Fruit fly (Drosophila melanogaster): Measurements from ENCODE around the gene PolE1.

The PolE1 gene

dm6 chr3R:23335577-23335976, 12.4 kb upstream of the PolE1 start (continued):
- TF ChIP-seq CG17912 (GFP tag; optimal IDR thresholded peaks at IDR 0.05) (no peak), CG10462 (GFP tag; optimal IDR thresholded peaks at IDR 0.05) (peak; percentile 8), CG3995 (GFP tag; optimal IDR thresholded peaks at IDR 0.05) (peak; percentile 16), chinmo (GFP tag; IDR thresholded peaks at IDR 0.05; ENCODE audit: partially characterized antibody) (no peak), CrebB (tag; optimal IDR thresholded peaks at IDR 0.05) (peak; percentile 20), Mad (GFP tag; optimal IDR thresholded peaks at IDR 0.05) (no peak), CG10147 (GFP tag; optimal IDR thresholded peaks at IDR 0.05) (peak; percentile 92), D19B (GFP tag; optimal IDR thresholded peaks at IDR 0.05) (peak; percentile 75), dmrt11E (tag; optimal IDR thresholded peaks at IDR 0.05) (peak; percentile 43), CG4424 (GFP tag; optimal IDR thresholded peaks at IDR 0.05) (peak; percentile 71), CG7928 (GFP tag; optimal IDR thresholded peaks at IDR 0.05) (peak; percentile 66), Oaz (GFP tag; IDR thresholded peaks at IDR 0.05) (no peak), CG18599 (GFP tag; optimal IDR thresholded peaks at IDR 0.05) (peak; percentile 94), Oli (tag; optimal IDR thresholded peaks at IDR 0.05) (peak; percentile 80), CG12236 (GFP tag; optimal IDR thresholded peaks at IDR 0.05) (no peak), tgo (GFP tag; IDR thresholded peaks at IDR 0.05) (peak; percentile 37; the same call in 1 of the 3 replicates), CG17568 (GFP tag; optimal IDR thresholded peaks at IDR 0.05) (peak; percentile 18), zen (tag; optimal IDR thresholded peaks at IDR 0.05) (peak; percentile 14), dmrt99B (tag; optimal IDR thresholded peaks at IDR 0.05) (peak; percentile 72), CG10267 (tag; optimal IDR thresholded peaks at IDR 0.05) (peak; percentile 70), CG14441 (GFP tag; IDR thresholded peaks at IDR 0.05) (peak; percentile 25; the same call in 1 of the 2 replicates), ato (GFP tag; IDR thresholded peaks at IDR 0.05; ENCODE audit: partially characterized antibody) (no peak), CG12071 (GFP tag; optimal IDR thresholded peaks at IDR 0.05) (peak; percentile 54), CG14050 (GFP tag; IDR thresholded peaks at IDR 0.05) (peak; percentile 35; the same call in 2 of the 3 replicates), lov (optimal IDR thresholded peaks at IDR 0.05) (no peak), lov (GFP tag; IDR thresholded peaks at IDR 0.05) (no peak), D19A (tag; optimal IDR thresholded peaks at IDR 0.05) (peak; percentile 71), Hand (GFP tag; optimal IDR thresholded peaks at IDR 0.05) (peak; percentile 86), Meics (GFP tag; optimal IDR thresholded peaks at IDR 0.05) (peak; percentile 94), sisA (GFP tag; IDR thresholded peaks at IDR 0.05) (peak; percentile 39), CG10654 (GFP tag; optimal IDR thresholded peaks at IDR 0.05) (peak; percentile 64), CG31441 (GFP tag; IDR thresholded peaks at IDR 0.05) (peak; percentile 58; the same call in 1 of the 2 replicates), ro (GFP tag; IDR thresholded peaks at IDR 0.05) (no peak), org-1 (GFP tag; optimal IDR thresholded peaks at IDR 0.05) (peak; percentile 60), Drgx (GFP tag; IDR thresholded peaks at IDR 0.05) (peak; percentile 51), Max (GFP tag; optimal IDR thresholded peaks at IDR 0.05) (peak; percentile 76), Ets65A (GFP tag) (peak; percentile 75), jing (GFP tag; optimal IDR thresholded peaks at IDR 0.05) (no peak), CG32767 (GFP tag; IDR thresholded peaks at IDR 0.05) (peak; percentile 70; the same call in 1 of the 2 replicates), sd (tag; optimal IDR thresholded peaks at IDR 0.05) (peak; percentile 69), CG1529 (GFP tag; optimal IDR thresholded peaks at IDR 0.05) (peak; percentile 10), stc (GFP tag; IDR thresholded peaks at IDR 0.05) (peak; percentile 53; the same call in 1 of the 2 replicates), CG6254 (GFP tag; optimal IDR thresholded peaks at IDR 0.05) (peak; percentile 37), D (optimal IDR thresholded peaks at IDR 0.05) (no peak), D (GFP tag; optimal IDR thresholded peaks at IDR 0.05) (peak; percentile 62), repo (GFP tag; optimal IDR thresholded peaks at IDR 0.05) (no peak), NC2α (GFP tag; optimal IDR thresholded peaks at IDR 0.05) (no peak), CG1233 (GFP tag; optimal IDR thresholded peaks at IDR 0.05) (peak; percentile 80), ara (GFP tag; IDR thresholded peaks at IDR 0.05) (no peak), CG8290 (GFP tag; optimal IDR thresholded peaks at IDR 0.05) (no peak), CG8290 (tag; optimal IDR thresholded peaks at IDR 0.05) (peak in 1 of 2 experiments; percentile 47), Jarid2 (GFP tag; optimal IDR thresholded peaks at IDR 0.05) (peak; percentile 68)
